Fruit fly (Drosophila melanogaster): ENCODE data around the gene CG33090.

The CG33090 gene

DNA sequence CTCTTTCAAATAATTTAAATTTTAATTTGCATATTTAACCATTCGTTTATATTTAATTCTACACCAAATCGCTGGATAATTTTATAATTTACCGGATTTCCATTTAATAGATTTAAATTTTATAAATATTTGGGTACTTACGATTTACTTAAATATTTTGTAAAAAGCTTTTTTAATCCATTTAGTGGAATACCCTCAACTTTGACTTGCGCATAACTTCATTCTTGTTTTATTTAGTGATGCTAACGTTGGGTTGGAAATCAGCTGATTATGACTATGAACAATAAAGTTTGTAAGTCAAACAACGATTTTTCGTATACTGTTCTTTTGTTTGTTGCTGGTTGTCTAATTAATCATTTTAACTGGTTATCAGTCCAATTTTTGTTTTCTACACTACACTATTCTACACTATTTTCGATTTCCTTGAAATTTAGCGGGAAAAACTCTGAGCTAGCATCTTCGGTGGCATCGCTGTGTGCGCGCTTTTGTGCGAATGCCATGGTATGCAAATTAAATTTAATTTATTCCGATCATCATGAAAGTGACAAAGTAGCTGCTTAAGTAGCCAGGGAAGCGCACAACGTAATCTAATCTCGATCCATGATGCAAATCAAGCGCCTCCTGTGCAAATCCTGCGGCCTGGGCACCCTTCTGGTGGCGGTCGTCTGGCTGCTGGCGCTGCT, 25.0 kb downstream of the CG33090 start, which contains the start of gene Pgant35A:
TSS of gene Pgant35A (plus strand) at position 473 of the 683 bp plus-strand sequence.
- TF ChIP-seq usp (GFP tag; optimal IDR thresholded peaks at IDR 0.05) (no peak), CG8478 (optimal IDR thresholded peaks at IDR 0.05) (no peak), Dll (optimal IDR thresholded peaks at IDR 0.05) (no peak), psq (optimal IDR thresholded peaks at IDR 0.05) (no peak), EcR (GFP tag; optimal IDR thresholded peaks at IDR 0.05) (no peak), pan (optimal IDR thresholded peaks at IDR 0.05) (no peak)

- TF ChIP-seq EcR (GFP tag; optimal IDR thresholded peaks at IDR 0.05): no peak
- no peak for TF ChIP-seq Dll (optimal IDR thresholded peaks at IDR 0.05)
- no peak for TF ChIP-seq CG8478 (optimal IDR thresholded peaks at IDR 0.05)
- no peak for TF ChIP-seq pan (optimal IDR thresholded peaks at IDR 0.05)
- no peak for TF ChIP-seq usp (GFP tag; optimal IDR thresholded peaks at IDR 0.05)
- no peak for TF ChIP-seq psq (optimal IDR thresholded peaks at IDR 0.05)
Measured at dm6 chr2L:14361281-14361680, 27.3 kb downstream of the CG33090 start.

- TF ChIP-seq pan (optimal IDR thresholded peaks at IDR 0.05) (no peak), EcR (GFP tag; optimal IDR thresholded peaks at IDR 0.05) (no peak), Dll (optimal IDR thresholded peaks at IDR 0.05) (no peak), psq (optimal IDR thresholded peaks at IDR 0.05) (no peak), CG8478 (optimal IDR thresholded peaks at IDR 0.05) (no peak), usp (GFP tag; optimal IDR thresholded peaks at IDR 0.05) (no peak)
Measured at dm6 chr2L:14361736-14362180, 27.8 kb downstream of the CG33090 start, which contains the start of gene spel1. Gene spel1 (plus strand): TSS chr2L:14362069.

DNA sequence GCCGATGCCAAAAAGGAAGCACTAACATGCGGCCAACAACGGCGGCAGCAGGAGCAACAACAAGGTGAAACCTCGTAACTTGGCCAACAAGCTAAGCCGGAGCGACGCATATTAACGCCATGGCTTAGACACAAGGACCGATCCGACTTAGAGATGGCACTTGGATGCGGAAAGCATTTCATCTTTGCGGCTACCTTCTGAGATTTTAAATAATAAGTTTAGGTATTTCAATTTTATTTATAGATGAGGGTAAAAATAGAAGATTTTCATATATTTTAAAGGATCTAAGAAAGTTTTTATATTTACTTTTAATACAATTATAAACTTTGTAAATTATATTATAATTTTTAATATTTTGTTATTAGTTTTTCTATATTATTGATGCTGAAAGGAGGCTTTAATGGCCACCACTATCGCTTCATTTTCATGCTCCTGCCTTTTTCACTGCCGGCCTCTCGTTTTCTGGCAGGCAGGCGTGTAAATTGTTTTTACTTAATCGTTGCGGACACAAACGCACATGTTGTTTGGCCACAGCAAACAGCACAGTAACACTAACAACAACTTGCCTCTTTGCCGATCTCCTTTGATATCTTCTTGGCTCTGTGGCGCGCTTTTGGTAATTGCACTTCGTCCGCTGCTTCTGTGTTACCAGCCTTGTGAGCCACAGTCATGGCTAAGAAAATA, 32.8 kb downstream of the CG33090 start:
- TF ChIP-seq CG8478 (optimal IDR thresholded peaks at IDR 0.05) (no peak), EcR (GFP tag; optimal IDR thresholded peaks at IDR 0.05) (no peak), usp (GFP tag; optimal IDR thresholded peaks at IDR 0.05) (no peak), Dll (optimal IDR thresholded peaks at IDR 0.05) (no peak), pan (optimal IDR thresholded peaks at IDR 0.05) (no peak), psq (optimal IDR thresholded peaks at IDR 0.05) (no peak)

dm6 chr2L:14367274-14367669, 33.3 kb downstream of the CG33090 start:
- no peak for TF ChIP-seq usp (GFP tag; optimal IDR thresholded peaks at IDR 0.05)
- no peak for TF ChIP-seq CG8478 (optimal IDR thresholded peaks at IDR 0.05)
- no peak for TF ChIP-seq pan (optimal IDR thresholded peaks at IDR 0.05)
- TF ChIP-seq psq (optimal IDR thresholded peaks at IDR 0.05): no peak
- TF ChIP-seq EcR (GFP tag; optimal IDR thresholded peaks at IDR 0.05): no peak

- TF ChIP-seq CG8478 (optimal IDR thresholded peaks at IDR 0.05): no peak
- TF ChIP-seq EcR (GFP tag; optimal IDR thresholded peaks at IDR 0.05): no peak
- no peak for TF ChIP-seq usp (GFP tag; optimal IDR thresholded peaks at IDR 0.05)
- TF ChIP-seq Dll (optimal IDR thresholded peaks at IDR 0.05): no peak
- TF ChIP-seq pan (optimal IDR thresholded peaks at IDR 0.05): no peak
- no peak for TF ChIP-seq psq (optimal IDR thresholded peaks at IDR 0.05)
Measured at dm6 chr2L:14368833-14369232, 34.9 kb downstream of the CG33090 start.

dm6 chr2L:14369933-14370776, 36.2 kb downstream of the CG33090 start:
- TF ChIP-seq EcR (GFP tag; optimal IDR thresholded peaks at IDR 0.05) (no peak), psq (optimal IDR thresholded peaks at IDR 0.05) (no peak), CG8478 (optimal IDR thresholded peaks at IDR 0.05) (no peak), Dll (optimal IDR thresholded peaks at IDR 0.05) (no peak), pan (optimal IDR thresholded peaks at IDR 0.05) (peak; percentile 53), usp (GFP tag; optimal IDR thresholded peaks at IDR 0.05) (no peak)

dm6 chr2L:14370777-14371096, 36.8 kb downstream of the CG33090 start:
- TF ChIP-seq usp (GFP tag; optimal IDR thresholded peaks at IDR 0.05) (no peak), psq (optimal IDR thresholded peaks at IDR 0.05) (no peak), CG8478 (optimal IDR thresholded peaks at IDR 0.05) (no peak), EcR (GFP tag; optimal IDR thresholded peaks at IDR 0.05) (no peak), Dll (optimal IDR thresholded peaks at IDR 0.05) (no peak), pan (optimal IDR thresholded peaks at IDR 0.05) (no peak)

- TF ChIP-seq EcR (GFP tag; optimal IDR thresholded peaks at IDR 0.05): no peak
- TF ChIP-seq pan (optimal IDR thresholded peaks at IDR 0.05): no peak
- TF ChIP-seq CG8478 (optimal IDR thresholded peaks at IDR 0.05): no peak
- no peak for TF ChIP-seq psq (optimal IDR thresholded peaks at IDR 0.05)
- no peak for TF ChIP-seq Dll (optimal IDR thresholded peaks at IDR 0.05)
- TF ChIP-seq usp (GFP tag; optimal IDR thresholded peaks at IDR 0.05): no peak
Measured at dm6 chr2L:14372254-14372717, 38.3 kb downstream of the CG33090 start.

dm6 chr2L:14373250-14373649, 39.3 kb downstream of the CG33090 start:
- TF ChIP-seq CG8478 (optimal IDR thresholded peaks at IDR 0.05): no peak
- TF ChIP-seq pan (optimal IDR thresholded peaks at IDR 0.05): no peak
- no peak for TF ChIP-seq psq (optimal IDR thresholded peaks at IDR 0.05)
- TF ChIP-seq usp (GFP tag; optimal IDR thresholded peaks at IDR 0.05): no peak
- no peak for TF ChIP-seq Dll (optimal IDR thresholded peaks at IDR 0.05)
- no peak for TF ChIP-seq EcR (GFP tag; optimal IDR thresholded peaks at IDR 0.05)

DNA sequence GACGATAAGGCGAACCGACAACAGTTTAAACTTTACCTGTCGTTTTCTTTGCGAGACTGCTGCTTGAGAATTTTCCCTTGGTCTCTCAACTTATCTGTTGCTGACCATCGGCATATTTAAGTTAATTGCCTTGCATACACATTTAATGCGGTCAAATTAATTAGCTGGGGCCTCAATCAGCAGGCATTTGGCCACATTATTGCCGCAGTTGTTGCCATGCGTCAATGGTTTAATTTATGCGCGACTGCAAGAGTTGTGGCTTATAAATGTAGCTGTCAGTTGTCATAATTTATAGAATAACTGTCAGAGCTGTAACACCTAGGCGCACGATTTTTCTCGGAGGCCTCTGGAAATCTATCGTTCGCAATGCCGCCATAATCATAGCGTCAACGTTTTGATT, 40.1 kb downstream of the CG33090 start:
- TF ChIP-seq usp (GFP tag; optimal IDR thresholded peaks at IDR 0.05) (no peak), EcR (GFP tag; optimal IDR thresholded peaks at IDR 0.05) (no peak), psq (optimal IDR thresholded peaks at IDR 0.05) (no peak), Dll (optimal IDR thresholded peaks at IDR 0.05) (no peak), pan (optimal IDR thresholded peaks at IDR 0.05) (no peak), CG8478 (optimal IDR thresholded peaks at IDR 0.05) (no peak)

Measured in whole organism.